Fruit fly (Drosophila melanogaster): ENCODE results near the gene CG4020.

The CG4020 gene

dm6 chrX:5888933-5889332 lies 16.6 kb upstream of the CG4020 start:
- TF ChIP-seq CTCF (optimal IDR thresholded peaks at IDR 0.05) (no peak), CG8478 (optimal IDR thresholded peaks at IDR 0.05) (no peak)

dm6 chrX:5891666-5892444 lies 13.7 kb upstream of the CG4020 start:
- TF ChIP-seq CTCF (optimal IDR thresholded peaks at IDR 0.05) (no peak), CG8478 (optimal IDR thresholded peaks at IDR 0.05) (no peak)

- TF ChIP-seq CTCF (optimal IDR thresholded peaks at IDR 0.05) (no peak), CG8478 (optimal IDR thresholded peaks at IDR 0.05) (no peak)
These were observed 13.0 kb upstream of the CG4020 start for dm6 chrX:5892512-5892911.

- no peak for TF ChIP-seq CG8478 (optimal IDR thresholded peaks at IDR 0.05)
- no peak for TF ChIP-seq CTCF (optimal IDR thresholded peaks at IDR 0.05)
These were observed 12.4 kb upstream of the CG4020 start for dm6 chrX:5893165-5893564.

- TF ChIP-seq CG8478 (optimal IDR thresholded peaks at IDR 0.05) (no peak), CTCF (optimal IDR thresholded peaks at IDR 0.05) (no peak)
These were observed 10.7 kb upstream of the CG4020 start for dm6 chrX:5894529-5895487.

dm6 chrX:5895821-5896550 lies 9.6 kb upstream of the CG4020 start:
- TF ChIP-seq CG8478 (optimal IDR thresholded peaks at IDR 0.05) (no peak), CTCF (optimal IDR thresholded peaks at IDR 0.05) (no peak)

- TF ChIP-seq CTCF (optimal IDR thresholded peaks at IDR 0.05) (no peak), CG8478 (optimal IDR thresholded peaks at IDR 0.05) (no peak)
These were observed 8.5 kb upstream of the CG4020 start for dm6 chrX:5896809-5897700.

- no peak for TF ChIP-seq CG8478 (optimal IDR thresholded peaks at IDR 0.05)
- no peak for TF ChIP-seq CTCF (optimal IDR thresholded peaks at IDR 0.05)
These were observed 6.1 kb upstream of the CG4020 start for dm6 chrX:5899241-5900145.

dm6 chrX:5900146-5901093 lies 5.1 kb upstream of the CG4020 start, which contains the start of gene Act5C:
Gene Act5C, plus strand, starts transcription at chrX:5900861.
- TF ChIP-seq CG8478 (optimal IDR thresholded peaks at IDR 0.05) (no peak), CTCF (optimal IDR thresholded peaks at IDR 0.05) (no peak)

- no peak for TF ChIP-seq CG8478 (optimal IDR thresholded peaks at IDR 0.05)
- no peak for TF ChIP-seq CTCF (optimal IDR thresholded peaks at IDR 0.05)
These were observed 3.8 kb upstream of the CG4020 start for dm6 chrX:5901628-5902213.

dm6 chrX:5902701-5903100 lies 2.8 kb upstream of the CG4020 start:
- TF ChIP-seq CTCF (optimal IDR thresholded peaks at IDR 0.05) (no peak), CG8478 (optimal IDR thresholded peaks at IDR 0.05) (no peak)

All from S2 (cell line).